Worm (Caenorhabditis elegans) whole organism, L4 larva: ENCODE data around the gene aqp-1.

Source experiments
- F44E2.7 ChIP-seq: fragments of 200-800 bp; sonication (Bioruptor generic); IDR thresholded peaks from 2 replicates; pipeline ENCODE4 v2.1.2; 2022; ENCODE audit warnings: missing genetic modification characterization, missing compliant biosample characterization
- F49E8.2 ChIP-seq: sonication (generic microtip); optimal IDR thresholded peaks from 2 replicates; lab custom pipeline; 2016; ENCODE audit warnings: missing compliant biosample characterization, mild to moderate bottlenecking, missing genetic modification characterization, borderline replicate concordance
- Y105C5A.15 ChIP-seq: fragments of 200-800 bp; sonication (Bioruptor generic); IDR thresholded peaks from 2 replicates; pipeline ENCODE4 v1.3.6; 2022; ENCODE audit warnings: missing genetic modification characterization, missing compliant biosample characterization
- Y5F2A.4 ChIP-seq: fragments of 200-800 bp; sonication (Bioruptor generic); optimal IDR thresholded peaks from 2 replicates; lab custom pipeline; 2018; ENCODE audit warnings: mild to moderate bottlenecking, missing genetic modification characterization, missing compliant biosample characterization
- Y75B8A.6 ChIP-seq: fragments of 200-800 bp; sonication (Bioruptor generic); IDR thresholded peaks from 2 replicates; pipeline ENCODE4 v1.3.6; 2022; ENCODE audit warnings: missing genetic modification reagents, missing genetic modification characterization, missing compliant biosample characterization
- ama-1 ChIP-seq: fragments of 150-350 bp; optimal IDR thresholded peaks from 2 replicates; lab custom pipeline; 2014; ENCODE audit warnings: inconsistent platforms, mixed read lengths
- arid-1 ChIP-seq: fragments of 200-800 bp; sonication (Bioruptor generic); conservative IDR thresholded peaks from 2 replicates; pipeline ENCODE4 v1.3.6; 2022; ENCODE audit warnings: missing genetic modification reagents, missing genetic modification characterization, missing compliant biosample characterization
- attf-4 ChIP-seq: sonication (generic microtip); optimal IDR thresholded peaks from 3 replicates; lab custom pipeline; 2017; ENCODE audit warnings: missing biosample characterization, missing genetic modification characterization
- ceh-28 ChIP-seq: fragments of 150-350 bp; optimal IDR thresholded peaks from 2 replicates; lab custom pipeline; 2014; ENCODE audit warnings: missing biosample characterization, missing genetic modification reagents, missing genetic modification characterization
- ceh-44 ChIP-seq: fragments of 200-800 bp; sonication (Bioruptor generic); IDR thresholded peaks from 2 replicates; pipeline ENCODE4 v1.3.6; 2022; ENCODE audit warnings: missing genetic modification reagents, missing genetic modification characterization, missing compliant biosample characterization
- ces-1 ChIP-seq: fragments of 150-350 bp; sonication (generic microtip); optimal IDR thresholded peaks from 4 replicates; lab custom pipeline; 2014; ENCODE audit warnings: missing biosample characterization, missing genetic modification reagents, missing genetic modification characterization
- cey-2 ChIP-seq: sonication (generic microtip); optimal IDR thresholded peaks from 3 replicates; lab custom pipeline; 2017; ENCODE audit warnings: missing genetic modification characterization, mild to moderate bottlenecking, missing compliant biosample characterization, antibody characterized with exemption, borderline replicate concordance; ENCODE audit not compliant: insufficient read depth
- ctbp-1 ChIP-seq: fragments of 200-800 bp; sonication (Bioruptor generic); IDR thresholded peaks from 2 replicates; pipeline ENCODE4 v1.3.6; 2022; ENCODE audit warnings: missing genetic modification reagents, missing genetic modification characterization, missing compliant biosample characterization
- daf-19 ChIP-seq: fragments of 200-800 bp; sonication (Bioruptor generic); conservative IDR thresholded peaks from 2 replicates; pipeline ENCODE4 v1.3.6; 2022; ENCODE audit warnings: missing genetic modification characterization, missing compliant biosample characterization
- dmd-6 ChIP-seq: fragments of 200-800 bp; sonication (Bioruptor generic); IDR thresholded peaks from 2 replicates; pipeline ENCODE4 v1.3.6; 2022; ENCODE audit warnings: missing genetic modification reagents, missing genetic modification characterization, missing compliant biosample characterization
- dmd-8 ChIP-seq: fragments of 200-800 bp; sonication (Bioruptor generic); IDR thresholded peaks from 2 replicates; pipeline ENCODE4 v1.3.6; 2022; ENCODE audit warnings: missing genetic modification characterization, missing compliant biosample characterization
- dpl-1 ChIP-seq: fragments of 150-350 bp; optimal IDR thresholded peaks from 2 replicates; lab custom pipeline; 2014; ENCODE audit warnings: missing biosample characterization, missing genetic modification reagents, missing genetic modification characterization
- duxl-1 ChIP-seq: sonication (generic microtip); optimal IDR thresholded peaks from 2 replicates; lab custom pipeline; 2016; ENCODE audit warnings: mild to moderate bottlenecking, missing genetic modification characterization, moderate library complexity, missing compliant biosample characterization; ENCODE audit not compliant: poor library complexity
- egl-43 ChIP-seq: fragments of 200-800 bp; sonication (Bioruptor generic); IDR thresholded peaks from 2 replicates; pipeline ENCODE4 v1.3.6; 2022; ENCODE audit warnings: missing genetic modification reagents, missing genetic modification characterization, missing compliant biosample characterization
- gei-8 ChIP-seq: fragments of 200-800 bp; sonication (Bioruptor generic); optimal IDR thresholded peaks from 2 replicates; lab custom pipeline; 2018; ENCODE audit warnings: mild to moderate bottlenecking, missing genetic modification characterization, missing compliant biosample characterization
- hif-1 ChIP-seq, 2 experiments: sonication (generic microtip); optimal IDR thresholded peaks; 2 replicates each; lab custom pipeline; 2016 to 2017; ENCODE audit warnings: missing compliant biosample characterization in 2 of 2, missing genetic modification characterization in 2 of 2, missing genetic modification reagents in 2 of 2, missing genotype in 2 of 2, mild to moderate bottlenecking in 1 of 2
- hlh-30 ChIP-seq: sonication (generic microtip); optimal IDR thresholded peaks from 2 replicates; lab custom pipeline; 2017; ENCODE audit warnings: antibody characterized with exemption, mild to moderate bottlenecking, missing genetic modification characterization, missing compliant biosample characterization; ENCODE audit not compliant: insufficient read depth
- jun-1 ChIP-seq: fragments of 150-350 bp; optimal IDR thresholded peaks from 2 replicates; lab custom pipeline; 2014; ENCODE audit warnings: missing biosample characterization, missing genetic modification reagents, missing genetic modification characterization
- lim-7 ChIP-seq: fragments of 200-800 bp; sonication (Bioruptor generic); IDR thresholded peaks from 2 replicates; pipeline ENCODE4 v1.3.6; 2022; ENCODE audit warnings: missing genetic modification characterization, missing compliant biosample characterization
- lin-15B ChIP-seq: fragments of 150-350 bp; sonication (generic microtip); optimal IDR thresholded peaks from 3 replicates; lab custom pipeline; 2014; ENCODE audit warnings: missing biosample characterization, missing genetic modification characterization
- madf-5 ChIP-seq, 2 experiments: fragments of 200-800 bp; sonication (Bioruptor generic); IDR thresholded peaks; 2 replicates each; pipeline ENCODE4 v1.3.6; 2022; ENCODE audit warnings: missing compliant biosample characterization in 2 of 2, missing genetic modification characterization in 2 of 2
- madf-9 ChIP-seq: fragments of 200-800 bp; sonication (Bioruptor generic); conservative IDR thresholded peaks from 2 replicates; pipeline ENCODE4 v1.3.6; 2022; ENCODE audit warnings: missing genetic modification reagents, missing genetic modification characterization, missing compliant biosample characterization
- mdl-1 ChIP-seq, 2 experiments: fragments of 150-350 bp in 1 of 2; sonication (generic microtip) in 1 of 2; optimal IDR thresholded peaks; 2 replicates each; lab custom pipeline; 2014 to 2017; ENCODE audit warnings: missing biosample characterization in 2 of 2, missing genetic modification characterization in 2 of 2
- mdt-29 ChIP-seq: fragments of 200-800 bp; sonication (Bioruptor generic); IDR thresholded peaks from 2 replicates; pipeline ENCODE4 v1.3.6; 2022; ENCODE audit warnings: missing genetic modification reagents, missing genetic modification characterization, missing compliant biosample characterization
- mes-2 ChIP-seq: sonication (generic microtip); optimal IDR thresholded peaks from 2 replicates; lab custom pipeline; 2016; ENCODE audit warnings: missing genotype, mild to moderate bottlenecking, missing genetic modification characterization, missing compliant biosample characterization; ENCODE audit not compliant: poor library complexity, severe bottlenecking
- mxl-3 ChIP-seq: fragments of 200-800 bp; sonication (Bioruptor generic); optimal IDR thresholded peaks from 2 replicates; lab custom pipeline; 2018; ENCODE audit warnings: mild to moderate bottlenecking, missing genetic modification characterization, missing compliant biosample characterization
- nhr-11 ChIP-seq: fragments of 150-350 bp; optimal IDR thresholded peaks from 2 replicates; lab custom pipeline; 2014; ENCODE audit warnings: missing biosample characterization, missing genetic modification characterization
- nhr-237 ChIP-seq: sonication (generic microtip); optimal IDR thresholded peaks from 2 replicates; lab custom pipeline; 2017; ENCODE audit warnings: missing biosample characterization, missing genetic modification characterization
- nhr-48 ChIP-seq: sonication (generic microtip); optimal IDR thresholded peaks from 2 replicates; lab custom pipeline; 2016; ENCODE audit warnings: mild to moderate bottlenecking, missing genetic modification characterization, missing compliant biosample characterization
- nhr-76 ChIP-seq: fragments of 150-350 bp; optimal IDR thresholded peaks from 2 replicates; lab custom pipeline; 2014; ENCODE audit warnings: missing biosample characterization, missing genetic modification characterization
- nhr-77 ChIP-seq: fragments of 150-350 bp; optimal IDR thresholded peaks from 2 replicates; lab custom pipeline; 2014; ENCODE audit warnings: missing biosample characterization, missing genetic modification characterization
- pha-4 ChIP-seq, 2 experiments: fragments of 150-350 bp in 1 of 2; fragments of 200-800 bp in 1 of 2; sonication (Bioruptor generic) in 1 of 2; IDR thresholded peaks in 1 of 2; optimal IDR thresholded peaks in 1 of 2; 2 replicates each; pipeline versions ENCODE4 v1.3.6 to Lab custom; 2014 to 2022; ENCODE audit warnings: missing genetic modification characterization in 2 of 2, missing genetic modification reagents in 2 of 2, missing biosample characterization in 1 of 2, missing compliant biosample characterization in 1 of 2
- php-3 ChIP-seq: fragments of 200-800 bp; sonication (Bioruptor generic); IDR thresholded peaks from 2 replicates; pipeline ENCODE4 v1.3.6; 2022; ENCODE audit warnings: missing genetic modification reagents, missing genetic modification characterization, missing compliant biosample characterization
- pqm-1 ChIP-seq: sonication (generic microtip); optimal IDR thresholded peaks from 2 replicates; lab custom pipeline; 2017; ENCODE audit warnings: missing biosample characterization, missing genetic modification characterization
- sdz-12 ChIP-seq: fragments of 200-800 bp; sonication (Bioruptor generic); optimal IDR thresholded peaks from 2 replicates; lab custom pipeline; 2018; ENCODE audit warnings: mild to moderate bottlenecking, missing genetic modification characterization, missing compliant biosample characterization
- set-16 ChIP-seq: fragments of 200-800 bp; sonication (Bioruptor generic); IDR thresholded peaks from 2 replicates; pipeline ENCODE4 v1.3.6; 2022; ENCODE audit warnings: missing genetic modification reagents, missing genetic modification characterization, missing compliant biosample characterization
- zfp-2 ChIP-seq: sonication (generic microtip); optimal IDR thresholded peaks from 2 replicates; lab custom pipeline; 2016; ENCODE audit warnings: mild to moderate bottlenecking, missing genetic modification characterization, missing compliant biosample characterization
- zfp-3 ChIP-seq: fragments of 200-800 bp; sonication (Bioruptor generic); conservative IDR thresholded peaks from 2 replicates; pipeline ENCODE4 v1.3.6; 2022; ENCODE audit warnings: missing genetic modification reagents, missing genetic modification characterization, missing compliant biosample characterization
- zip-2 ChIP-seq: fragments of 150-350 bp; optimal IDR thresholded peaks from 2 replicates; lab custom pipeline; 2014; ENCODE audit warnings: missing biosample characterization, missing genetic modification characterization
- ztf-7 ChIP-seq: fragments of 150-350 bp; optimal IDR thresholded peaks from 2 replicates; lab custom pipeline; 2014; ENCODE audit warnings: missing biosample characterization, missing genetic modification characterization

Gene aqp-1

DNA sequence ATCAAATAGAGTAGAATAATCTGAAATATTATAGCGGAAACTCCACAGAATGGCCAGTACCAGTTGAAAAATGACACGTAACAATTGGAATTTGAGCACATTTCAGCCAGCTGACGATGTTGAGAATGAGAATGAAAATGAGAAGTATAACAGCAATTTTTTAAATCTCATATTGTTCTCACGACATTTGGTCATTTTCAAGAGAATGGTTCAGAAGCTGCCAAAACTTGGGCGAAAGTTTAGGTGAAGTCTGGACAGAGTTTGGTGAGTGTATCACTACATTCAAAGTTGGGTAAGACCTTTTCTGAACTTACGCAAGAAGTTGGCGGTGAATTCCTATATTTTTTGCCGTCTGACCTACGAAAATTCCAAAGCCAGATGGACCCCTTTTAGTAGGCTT lies 33.2 kb downstream of the aqp-1 start, which contains the start of gene srd-58 (continued):
- no peak for TF ChIP-seq lin-15B
- no peak for TF ChIP-seq zip-2 (tag; lab: Kevin White, UChicago)

DNA sequence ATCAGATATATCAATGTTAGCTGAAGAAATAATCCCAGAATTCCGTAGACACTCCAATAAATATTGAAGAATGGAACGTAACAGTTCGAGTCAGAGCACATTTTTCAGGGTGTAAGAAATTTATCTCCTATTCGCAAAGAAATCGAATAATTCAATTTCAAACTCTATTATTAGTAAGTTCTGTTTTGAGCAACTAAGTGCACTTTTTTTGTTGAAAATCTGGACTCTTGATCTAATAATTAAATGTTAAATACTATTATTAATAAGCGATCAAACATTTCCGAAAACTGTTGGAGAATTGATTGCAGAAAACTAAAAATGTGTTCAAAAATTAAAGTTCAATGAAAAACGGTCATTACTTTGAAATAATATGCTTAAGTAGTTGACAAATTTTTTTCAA lies 35.0 kb downstream of the aqp-1 start, which contains the start of gene srd-56:
Gene srd-56, minus strand, starts transcription at position 101 of the 400 bp plus-strand sequence.
- TF ChIP-seq set-16 (GFP tag; lab: Robert Waterston, UW) (no peak), pqm-1 (tag; lab: Kevin White, UChicago) (no peak), nhr-11 (tag; lab: Kevin White, UChicago) (no peak), dpl-1 (no peak), Y105C5A.15 (GFP tag; lab: Robert Waterston, UW) (no peak), ceh-44 (no peak), hif-1 (tag; optimal IDR thresholded peaks at IDR 0.05; lab: Kevin White, UChicago) (no peak), lim-7 (GFP tag; lab: Robert Waterston, UW) (no peak), ctbp-1 (GFP tag; lab: Robert Waterston, UW) (no peak), nhr-48 (no peak), F44E2.7 (no peak), nhr-237 (tag; lab: Kevin White, UChicago) (no peak), jun-1 (tag; lab: Kevin White, UChicago) (no peak), cey-2 (tag; lab: Kevin White, UChicago) (no peak), pha-4 (GFP tag; IDR thresholded peaks at IDR 0.05; lab: Robert Waterston, UW) (no peak), pha-4 (tag; optimal IDR thresholded peaks at IDR 0.05; lab: Kevin White, UChicago) (no peak), Y5F2A.4 (no peak), mes-2 (tag; lab: Kevin White, UChicago) (no peak)

DNA sequence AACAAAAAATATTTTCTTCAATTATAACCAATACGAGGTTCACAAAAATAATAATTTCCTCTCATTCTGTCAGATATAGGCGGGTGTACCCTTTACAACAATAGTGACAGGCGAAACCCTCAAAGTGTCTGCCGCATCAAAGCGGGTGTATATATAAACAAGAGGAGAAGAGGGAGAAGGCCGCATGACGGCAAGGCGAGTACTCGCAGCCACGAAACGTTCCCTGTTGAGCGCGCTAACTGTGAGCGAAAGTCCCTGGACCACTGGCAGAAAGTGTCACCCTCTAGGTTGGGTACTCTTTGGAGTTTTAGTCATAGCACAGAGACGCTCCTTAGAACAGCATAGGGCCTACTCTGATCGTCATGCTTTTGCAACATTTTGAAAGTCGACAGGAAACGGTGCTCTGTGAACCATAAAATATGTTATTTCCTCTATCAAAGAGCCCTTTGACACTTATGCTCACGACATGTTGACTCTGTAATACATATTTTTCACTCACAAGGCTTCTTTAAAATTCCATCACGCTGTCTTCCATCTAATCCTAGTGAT lies 38.0 kb downstream of the aqp-1 start, which contains the start of gene pcrg-1:
Gene pcrg-1, plus strand, starts transcription at position 499 of the 549 bp plus-strand sequence.
- peak; percentile 73 for TF ChIP-seq F49E8.2 (tag; lab: Kevin White, UChicago)
- peak; percentile 91 for TF ChIP-seq Y75B8A.6
- peak; percentile 12 for TF ChIP-seq gei-8
- TF ChIP-seq Y105C5A.15 (GFP tag; lab: Robert Waterston, UW): peak; percentile 90
- peak; percentile 97 for TF ChIP-seq egl-43 (GFP tag; lab: Robert Waterston, UW)
- TF ChIP-seq dmd-8 (GFP tag; lab: Robert Waterston, UW): peak; percentile 94
- TF ChIP-seq mxl-3: peak; percentile 85
- no peak for TF ChIP-seq ama-1
- peak; percentile 93 for TF ChIP-seq arid-1 (GFP tag; lab: Robert Waterston, UW)
- TF ChIP-seq lim-7 (GFP tag; lab: Robert Waterston, UW): peak; percentile 89
- TF ChIP-seq ztf-7 (tag; lab: Kevin White, UChicago): peak; percentile 57
- no peak for TF ChIP-seq zfp-2 (tag; lab: Kevin White, UChicago)
- TF ChIP-seq daf-19 (GFP tag; lab: Robert Waterston, UW): peak; percentile 63; the same call in 1 of the 2 replicates
- TF ChIP-seq php-3 (GFP tag; lab: Robert Waterston, UW): peak; percentile 84
- peak; percentile 80 for TF ChIP-seq madf-9 (GFP tag; lab: Robert Waterston, UW)
- no peak; the same call in none of the 2 replicates for TF ChIP-seq set-16 (GFP tag; lab: Robert Waterston, UW)
- no peak for TF ChIP-seq nhr-77 (tag; lab: Kevin White, UChicago)
- no peak for TF ChIP-seq ceh-28 (tag; lab: Kevin White, UChicago)
- peak; percentile 55 for TF ChIP-seq dmd-6 (GFP tag; lab: Robert Waterston, UW)
- TF ChIP-seq mdl-1 (tag; optimal IDR thresholded peaks at IDR 0.05; lab: Kevin White, UChicago): no peak
- peak; percentile 51; the same call in 1 of the 2 replicates for TF ChIP-seq zfp-3 (GFP tag; lab: Robert Waterston, UW)
- peak; percentile 23 to 70; a peak in 1 of 4 replicates for TF ChIP-seq madf-5 (GFP tag; IDR thresholded peaks at IDR 0.05; lab: Robert Waterston, UW)
- peak; percentile 67 for TF ChIP-seq nhr-48
- peak; percentile 80 for TF ChIP-seq mdt-29 (GFP tag; lab: Robert Waterston, UW)
- TF ChIP-seq nhr-76 (tag; lab: Kevin White, UChicago): no peak
- TF ChIP-seq sdz-12 (GFP tag; lab: Kevin White, UChicago): no peak
- no peak for TF ChIP-seq ces-1
- peak; percentile 62; the same call in 1 of the 2 replicates for TF ChIP-seq ceh-44
- no peak for TF ChIP-seq jun-1 (tag; lab: Kevin White, UChicago)
- TF ChIP-seq duxl-1 (tag; lab: Kevin White, UChicago): no peak
- no peak for TF ChIP-seq attf-4 (tag; lab: Kevin White, UChicago)
- peak; percentile 55; the same call in 1 of the 2 replicates for TF ChIP-seq F44E2.7
- TF ChIP-seq hlh-30 (tag; lab: Kevin White, UChicago): peak; percentile 69
